Worm (Caenorhabditis elegans) whole organism, L4 larva: Measurements from ENCODE around the gene mig-22.

ENCODE experiments used
- D1046.2 ChIP-seq: fragments of 200-800 bp; sonication (Bioruptor generic); IDR thresholded peaks from 2 replicates; pipeline ENCODE4 v1.3.6; 2022; ENCODE audit warnings: missing genetic modification characterization, missing compliant biosample characterization
- F37D6.2 ChIP-seq: sonication (generic microtip); optimal IDR thresholded peaks from 2 replicates; lab custom pipeline; 2016; ENCODE audit warnings: mild to moderate bottlenecking, missing genetic modification characterization, missing compliant biosample characterization
- R02D3.7 ChIP-seq: fragments of 150-350 bp; sonication (generic microtip); optimal IDR thresholded peaks from 3 replicates; lab custom pipeline; 2014; ENCODE audit warnings: missing biosample characterization, missing genetic modification characterization
- T20F7.1 ChIP-seq: fragments of 200-800 bp; sonication (Bioruptor generic); optimal IDR thresholded peaks from 2 replicates; lab custom pipeline; 2018; ENCODE audit warnings: mild to moderate bottlenecking, missing genetic modification characterization, missing compliant biosample characterization
- Y5F2A.4 ChIP-seq: fragments of 200-800 bp; sonication (Bioruptor generic); optimal IDR thresholded peaks from 2 replicates; lab custom pipeline; 2018; ENCODE audit warnings: mild to moderate bottlenecking, missing genetic modification characterization, missing compliant biosample characterization
- ZK337.2 ChIP-seq: fragments of 200-800 bp; sonication (Bioruptor generic); IDR thresholded peaks from 2 replicates; pipeline ENCODE4 v1.3.6; 2022; ENCODE audit warnings: missing genetic modification reagents, missing genetic modification characterization, missing compliant biosample characterization
- aly-2 ChIP-seq: sonication (generic microtip); optimal IDR thresholded peaks from 2 replicates; lab custom pipeline; 2018; ENCODE audit warnings: missing biosample characterization, missing genetic modification characterization
- ceh-44 ChIP-seq: fragments of 200-800 bp; sonication (Bioruptor generic); IDR thresholded peaks from 2 replicates; pipeline ENCODE4 v1.3.6; 2022; ENCODE audit warnings: missing genetic modification reagents, missing genetic modification characterization, missing compliant biosample characterization
- ceh-62 ChIP-seq: sonication (generic microtip); optimal IDR thresholded peaks from 2 replicates; lab custom pipeline; 2017; ENCODE audit warnings: missing biosample characterization, missing genetic modification characterization
- ces-1 ChIP-seq: fragments of 150-350 bp; sonication (generic microtip); optimal IDR thresholded peaks from 4 replicates; lab custom pipeline; 2014; ENCODE audit warnings: missing biosample characterization, missing genetic modification reagents, missing genetic modification characterization
- ctbp-1 ChIP-seq: fragments of 200-800 bp; sonication (Bioruptor generic); IDR thresholded peaks from 2 replicates; pipeline ENCODE4 v1.3.6; 2022; ENCODE audit warnings: missing genetic modification reagents, missing genetic modification characterization, missing compliant biosample characterization
- daf-12 ChIP-seq: fragments of 150-350 bp; optimal IDR thresholded peaks from 2 replicates; lab custom pipeline; 2014; ENCODE audit warnings: missing biosample characterization, missing genetic modification reagents, missing genetic modification characterization
- daf-19 ChIP-seq: fragments of 200-800 bp; sonication (Bioruptor generic); conservative IDR thresholded peaks from 2 replicates; pipeline ENCODE4 v1.3.6; 2022; ENCODE audit warnings: missing genetic modification characterization, missing compliant biosample characterization
- daf-8 ChIP-seq: fragments of 200-800 bp; sonication (Bioruptor generic); IDR thresholded peaks from 2 replicates; pipeline ENCODE4 v1.3.6; 2022; ENCODE audit warnings: missing genetic modification characterization, missing compliant biosample characterization
- dmd-6 ChIP-seq: fragments of 200-800 bp; sonication (Bioruptor generic); IDR thresholded peaks from 2 replicates; pipeline ENCODE4 v1.3.6; 2022; ENCODE audit warnings: missing genetic modification reagents, missing genetic modification characterization, missing compliant biosample characterization
- dmd-9 ChIP-seq: fragments of 200-800 bp; sonication (Bioruptor generic); IDR thresholded peaks from 2 replicates; pipeline ENCODE4 v1.3.6; 2022; ENCODE audit warnings: missing genetic modification reagents, missing genetic modification characterization, missing compliant biosample characterization
- dpl-1 ChIP-seq: fragments of 150-350 bp; optimal IDR thresholded peaks from 2 replicates; lab custom pipeline; 2014; ENCODE audit warnings: missing biosample characterization, missing genetic modification reagents, missing genetic modification characterization
- duxl-1 ChIP-seq: sonication (generic microtip); optimal IDR thresholded peaks from 2 replicates; lab custom pipeline; 2016; ENCODE audit warnings: mild to moderate bottlenecking, missing genetic modification characterization, moderate library complexity, missing compliant biosample characterization; ENCODE audit not compliant: poor library complexity
- dve-1 ChIP-seq: sonication (generic microtip); optimal IDR thresholded peaks from 2 replicates; lab custom pipeline; 2017; ENCODE audit warnings: antibody characterized with exemption, mild to moderate bottlenecking, missing genetic modification characterization, missing compliant biosample characterization; ENCODE audit not compliant: insufficient read depth
- egl-27 ChIP-seq: sonication (generic microtip); optimal IDR thresholded peaks from 3 replicates; lab custom pipeline; 2017; ENCODE audit warnings: missing biosample characterization, missing genetic modification reagents, missing genetic modification characterization
- fkh-10 ChIP-seq: fragments of 150-350 bp; optimal IDR thresholded peaks from 2 replicates; lab custom pipeline; 2014; ENCODE audit warnings: missing biosample characterization, missing genetic modification reagents, missing genetic modification characterization
- gei-8 ChIP-seq: fragments of 200-800 bp; sonication (Bioruptor generic); optimal IDR thresholded peaks from 2 replicates; lab custom pipeline; 2018; ENCODE audit warnings: mild to moderate bottlenecking, missing genetic modification characterization, missing compliant biosample characterization
- hif-1 ChIP-seq, 2 experiments: sonication (generic microtip); optimal IDR thresholded peaks; 2 replicates each; lab custom pipeline; 2016 to 2017; ENCODE audit warnings: missing compliant biosample characterization in 2 of 2, missing genetic modification characterization in 2 of 2, missing genetic modification reagents in 2 of 2, missing genotype in 2 of 2, mild to moderate bottlenecking in 1 of 2
- hmg-1.1 ChIP-seq: fragments of 200-800 bp; sonication (Bioruptor generic); IDR thresholded peaks from 2 replicates; pipeline ENCODE4 v1.3.6; 2022; ENCODE audit warnings: missing genetic modification reagents, missing genetic modification characterization, missing compliant biosample characterization
- jun-1 ChIP-seq: fragments of 150-350 bp; optimal IDR thresholded peaks from 2 replicates; lab custom pipeline; 2014; ENCODE audit warnings: missing biosample characterization, missing genetic modification reagents, missing genetic modification characterization
- lin-29 ChIP-seq: fragments of 200-800 bp; sonication (Bioruptor generic); IDR thresholded peaks from 2 replicates; pipeline ENCODE4 v1.3.6; 2022; ENCODE audit warnings: missing genetic modification reagents, missing genetic modification characterization, missing compliant biosample characterization
- lin-39 ChIP-seq: fragments of 150-350 bp; optimal IDR thresholded peaks from 2 replicates; lab custom pipeline; 2014; ENCODE audit warnings: missing biosample characterization, missing genetic modification reagents, missing genetic modification characterization
- lir-3 ChIP-seq: sonication (generic microtip); optimal IDR thresholded peaks from 2 replicates; lab custom pipeline; 2016; ENCODE audit warnings: mild to moderate bottlenecking, missing genetic modification characterization, missing compliant biosample characterization
- madf-9 ChIP-seq: fragments of 200-800 bp; sonication (Bioruptor generic); conservative IDR thresholded peaks from 2 replicates; pipeline ENCODE4 v1.3.6; 2022; ENCODE audit warnings: missing genetic modification reagents, missing genetic modification characterization, missing compliant biosample characterization
- mdt-29 ChIP-seq: fragments of 200-800 bp; sonication (Bioruptor generic); IDR thresholded peaks from 2 replicates; pipeline ENCODE4 v1.3.6; 2022; ENCODE audit warnings: missing genetic modification reagents, missing genetic modification characterization, missing compliant biosample characterization
- mep-1 ChIP-seq: fragments of 150-350 bp; sonication (generic microtip); optimal IDR thresholded peaks from 3 replicates; lab custom pipeline; 2014; ENCODE audit warnings: missing biosample characterization, missing genetic modification characterization
- mxl-2 ChIP-seq: fragments of 200-800 bp; sonication (Bioruptor generic); conservative IDR thresholded peaks from 2 replicates; pipeline ENCODE4 v1.3.6; 2022; ENCODE audit warnings: missing genetic modification reagents, missing genetic modification characterization, missing compliant biosample characterization
- nhr-10 ChIP-seq: fragments of 150-350 bp; optimal IDR thresholded peaks from 2 replicates; lab custom pipeline; 2014; ENCODE audit warnings: missing biosample characterization, missing genetic modification characterization
- nhr-11 ChIP-seq: fragments of 150-350 bp; optimal IDR thresholded peaks from 2 replicates; lab custom pipeline; 2014; ENCODE audit warnings: missing biosample characterization, missing genetic modification characterization
- nhr-28 ChIP-seq: fragments of 150-350 bp; optimal IDR thresholded peaks from 2 replicates; lab custom pipeline; 2014; ENCODE audit warnings: missing biosample characterization, missing genetic modification characterization
- nhr-41 ChIP-seq: fragments of 200-800 bp; sonication (Bioruptor generic); IDR thresholded peaks from 2 replicates; pipeline ENCODE4 v1.3.6; 2022; ENCODE audit warnings: missing genetic modification reagents, missing genetic modification characterization, missing compliant biosample characterization
- nhr-42 ChIP-seq: fragments of 200-800 bp; sonication (Bioruptor generic); IDR thresholded peaks from 2 replicates; pipeline ENCODE4 v1.3.6; 2022; ENCODE audit warnings: missing genetic modification characterization, missing compliant biosample characterization
- rbr-2 ChIP-seq: sonication (generic microtip); optimal IDR thresholded peaks from 2 replicates; lab custom pipeline; 2016; ENCODE audit warnings: missing genotype, missing genetic modification characterization, missing compliant biosample characterization
- saeg-2 ChIP-seq: fragments of 200-800 bp; sonication (Bioruptor generic); IDR thresholded peaks from 2 replicates; pipeline ENCODE4 v1.3.6; 2022; ENCODE audit warnings: missing genetic modification reagents, missing genetic modification characterization, missing compliant biosample characterization
- set-16 ChIP-seq: fragments of 200-800 bp; sonication (Bioruptor generic); IDR thresholded peaks from 2 replicates; pipeline ENCODE4 v1.3.6; 2022; ENCODE audit warnings: missing genetic modification reagents, missing genetic modification characterization, missing compliant biosample characterization
- skn-1 ChIP-seq: fragments of 150-350 bp; optimal IDR thresholded peaks from 2 replicates; lab custom pipeline; 2014; ENCODE audit warnings: missing biosample characterization, missing genetic modification characterization
- spr-1 ChIP-seq: sonication (generic microtip); optimal IDR thresholded peaks from 2 replicates; lab custom pipeline; 2016; ENCODE audit warnings: mild to moderate bottlenecking, missing genetic modification characterization, missing compliant biosample characterization
- spr-3 ChIP-seq: fragments of 200-800 bp; sonication (Bioruptor generic); optimal IDR thresholded peaks from 2 replicates; lab custom pipeline; 2018; ENCODE audit warnings: mild to moderate bottlenecking, missing genetic modification characterization, missing compliant biosample characterization
- tra-1 ChIP-seq: fragments of 200-800 bp; sonication (Bioruptor generic); IDR thresholded peaks from 2 replicates; pipeline ENCODE4 v1.3.6; 2022; ENCODE audit warnings: missing genetic modification reagents, missing genetic modification characterization, missing compliant biosample characterization
- unc-130 ChIP-seq: sonication (generic microtip); optimal IDR thresholded peaks from 2 replicates; lab custom pipeline; 2016; ENCODE audit warnings: missing genetic modification reagents, missing genetic modification characterization, missing compliant biosample characterization
- unc-62 ChIP-seq, 3 experiments: fragments of 150-350 bp in 1 of 3; sonication (generic microtip); optimal IDR thresholded peaks in 2 of 3; peaks in 1 of 3; 1 replicate in 1 of 3; 2 replicates in 2 of 3; lab custom pipeline; 2014 to 2017; ENCODE audit warnings: missing biosample characterization in 3 of 3, missing genetic modification characterization in 3 of 3, missing genetic modification reagents in 3 of 3, missing genotype in 1 of 3
- zag-1 ChIP-seq: fragments of 150-350 bp; optimal IDR thresholded peaks from 2 replicates; lab custom pipeline; 2014; ENCODE audit warnings: missing biosample characterization, missing genetic modification characterization
- zfp-2 ChIP-seq: sonication (generic microtip); optimal IDR thresholded peaks from 2 replicates; lab custom pipeline; 2016; ENCODE audit warnings: mild to moderate bottlenecking, missing genetic modification characterization, missing compliant biosample characterization
- zip-2 ChIP-seq: fragments of 150-350 bp; optimal IDR thresholded peaks from 2 replicates; lab custom pipeline; 2014; ENCODE audit warnings: missing biosample characterization, missing genetic modification characterization
- ztf-11 ChIP-seq: fragments of 150-350 bp; optimal IDR thresholded peaks from 2 replicates; lab custom pipeline; 2014; ENCODE audit warnings: missing biosample characterization, missing genetic modification characterization
- ztf-7 ChIP-seq: fragments of 150-350 bp; optimal IDR thresholded peaks from 2 replicates; lab custom pipeline; 2014; ENCODE audit warnings: missing biosample characterization, missing genetic modification characterization

Gene mig-22

ce11 chrIII:8734327-8734885 is 32.7 kb downstream of the mig-22 start (continued):
- TF ChIP-seq unc-130 (GFP tag; lab: Kevin White, UChicago) (no peak), nhr-10 (no peak), ztf-7 (tag; lab: Kevin White, UChicago) (peak; percentile 79), egl-27 (no peak), zag-1 (tag; lab: Kevin White, UChicago) (no peak), jun-1 (tag; lab: Kevin White, UChicago) (no peak), ceh-62 (tag; lab: Kevin White, UChicago) (no peak), nhr-28 (tag; lab: Kevin White, UChicago) (peak; percentile 52), tra-1 (GFP tag; lab: Robert Waterston, UW) (peak; percentile 63; the same call in 1 of the 2 replicates), saeg-2 (GFP tag; lab: Robert Waterston, UW) (0 out of 2 replicates have a peak, but pooled peaks have one; percentile 67), T20F7.1 (peak; percentile 10), spr-3 (GFP tag; lab: Kevin White, UChicago) (no peak), hmg-1.1 (GFP tag; lab: Robert Waterston, UW) (no peak), mep-1 (tag; lab: Kevin White, UChicago) (peak; percentile 41), gei-8 (peak; percentile 5), ZK337.2 (GFP tag; lab: Robert Waterston, UW) (no peak), dpl-1 (GFP tag; lab: Kevin White, UChicago) (no peak), mxl-2 (no peak), ctbp-1 (GFP tag; lab: Robert Waterston, UW) (no peak), spr-1 (tag; lab: Kevin White, UChicago) (no peak), zfp-2 (tag; lab: Kevin White, UChicago) (no peak), lin-39 (tag; lab: Kevin White, UChicago) (no peak), D1046.2 (GFP tag; lab: Robert Waterston, UW) (no peak), fkh-10 (no peak), set-16 (GFP tag; lab: Robert Waterston, UW) (no peak), dmd-9 (no peak), mdt-29 (no peak), daf-19 (GFP tag; lab: Robert Waterston, UW) (no peak), zip-2 (tag; lab: Kevin White, UChicago) (no peak), nhr-11 (tag; lab: Kevin White, UChicago) (peak; percentile 14), unc-62 (GFP tag; optimal IDR thresholded peaks at IDR 0.05 in 1 of 2; lab: Kevin White, UChicago) (peak in 1 of 2 experiments; percentile 82), unc-62 (tag; optimal IDR thresholded peaks at IDR 0.05; lab: Kevin White, UChicago) (no peak), F37D6.2 (tag; lab: Kevin White, UChicago) (no peak), skn-1 (tag; lab: Kevin White, UChicago) (no peak), duxl-1 (tag; lab: Kevin White, UChicago) (no peak), lir-3 (tag; lab: Kevin White, UChicago) (no peak), dmd-6 (GFP tag; lab: Robert Waterston, UW) (peak; percentile 79), rbr-2 (peak; percentile 24), nhr-42 (GFP tag; lab: Robert Waterston, UW) (no peak), Y5F2A.4 (GFP tag; lab: Kevin White, UChicago) (no peak), daf-12 (tag; lab: Kevin White, UChicago) (no peak), madf-9 (GFP tag; lab: Robert Waterston, UW) (no peak), ces-1 (GFP tag; lab: Kevin White, UChicago) (no peak), ceh-44 (GFP tag; lab: Robert Waterston, UW) (no peak), aly-2 (tag; lab: Kevin White, UChicago) (no peak), R02D3.7 (tag; lab: Kevin White, UChicago) (no peak), dve-1 (tag; lab: Kevin White, UChicago) (peak; percentile 47), lin-29 (no peak), ztf-11 (tag; lab: Kevin White, UChicago) (no peak), daf-8 (no peak), hif-1 (tag; optimal IDR thresholded peaks at IDR 0.05; lab: Kevin White, UChicago) (peak in 1 of 2 experiments; percentile 34), nhr-41 (GFP tag; lab: Robert Waterston, UW) (no peak)
